Worm (Caenorhabditis elegans) whole organism, L3 larva: Measurements from ENCODE around the gene cyp-25A3.
A peak's percentile ranks its signal among the peaks of the same experiment; 100 is the strongest.

Experiments
- daf-12 ChIP-seq: fragments of 150-350 bp; optimal IDR thresholded peaks from 2 replicates; lab custom pipeline; 2014; ENCODE audit warnings: missing biosample characterization, missing genetic modification reagents, missing genetic modification characterization
- elt-1 ChIP-seq: fragments of 150-350 bp; optimal IDR thresholded peaks from 2 replicates; lab custom pipeline; 2014; ENCODE audit warnings: missing biosample characterization, missing genetic modification characterization
- nfya-1 ChIP-seq: sonication (generic microtip); optimal IDR thresholded peaks from 2 replicates; lab custom pipeline; 2017; ENCODE audit warnings: missing genetic modification characterization, mild to moderate bottlenecking, missing compliant biosample characterization, antibody characterized with exemption, moderate library complexity; ENCODE audit not compliant: insufficient read depth
- nhr-77 ChIP-seq: fragments of 150-350 bp; optimal IDR thresholded peaks from 2 replicates; lab custom pipeline; 2014; ENCODE audit warnings: missing biosample characterization, missing genetic modification characterization

- TF ChIP-seq nhr-77 (tag; lab: Kevin White, UChicago) (no peak), elt-1 (tag; lab: Kevin White, UChicago) (no peak), daf-12 (tag; lab: Kevin White, UChicago) (no peak), nfya-1 (tag; lab: Kevin White, UChicago) (peak; percentile 81)
Observed at ce11 chrIII:3820134-3820533, 19.4 kb downstream of the cyp-25A3 start.
